Worm (Caenorhabditis elegans) whole organism, late embryonic: ENCODE measurements around the gene M01B2.13.
"Not testable (repeated sequence)": the region's sequence is repeated elsewhere in the genome, so short reads cannot be mapped to it uniquely, and the experiment has no call there.

Experiments used
- C38D4.7 ChIP-seq: fragments of 200-800 bp; sonication (Bioruptor generic); optimal IDR thresholded peaks from 2 replicates; lab custom pipeline; 2018; ENCODE audit warnings: mild to moderate bottlenecking, missing genetic modification characterization, moderate library complexity, missing compliant biosample characterization
- K02D7.2 ChIP-seq: sonication (generic microtip); optimal IDR thresholded peaks from 2 replicates; lab custom pipeline; 2017; ENCODE audit warnings: mild to moderate bottlenecking, missing genetic modification characterization, missing compliant biosample characterization
- Y22D7AL.16 ChIP-seq: sonication (generic microtip); optimal IDR thresholded peaks from 2 replicates; lab custom pipeline; 2016; ENCODE audit warnings: missing genetic modification characterization, missing compliant biosample characterization
- ahr-1 ChIP-seq: sonication (generic microtip); optimal IDR thresholded peaks from 2 replicates; lab custom pipeline; 2016; ENCODE audit warnings: missing genetic modification characterization, missing compliant biosample characterization
- ceh-14 ChIP-seq: sonication (generic microtip); optimal IDR thresholded peaks from 2 replicates; lab custom pipeline; 2016; ENCODE audit warnings: missing genotype, missing genetic modification characterization, missing compliant biosample characterization
- ceh-18 ChIP-seq: sonication (generic microtip); optimal IDR thresholded peaks from 2 replicates; lab custom pipeline; 2016; ENCODE audit warnings: missing genetic modification characterization, missing compliant biosample characterization
- ceh-2 ChIP-seq: sonication (generic microtip); optimal IDR thresholded peaks from 2 replicates; lab custom pipeline; 2016; ENCODE audit warnings: missing genotype, missing genetic modification characterization, missing compliant biosample characterization
- ceh-22 ChIP-seq: sonication (generic microtip); optimal IDR thresholded peaks from 2 replicates; lab custom pipeline; 2017; ENCODE audit warnings: missing biosample characterization, missing genetic modification characterization
- ceh-45 ChIP-seq: fragments of 200-800 bp; sonication (Bioruptor generic); IDR thresholded peaks from 2 replicates; pipeline ENCODE4 v1.3.6; 2022; ENCODE audit warnings: missing genetic modification reagents, missing genetic modification characterization, missing compliant biosample characterization
- ceh-48 ChIP-seq: sonication (generic microtip); optimal IDR thresholded peaks from 2 replicates; lab custom pipeline; 2016; ENCODE audit warnings: missing genetic modification characterization, inconsistent platforms, missing compliant biosample characterization
- ceh-9 ChIP-seq: sonication (generic microtip); optimal IDR thresholded peaks from 2 replicates; lab custom pipeline; 2016; ENCODE audit warnings: mild to moderate bottlenecking, missing genetic modification characterization, inconsistent platforms, missing compliant biosample characterization
- che-1 ChIP-seq: sonication (generic microtip); optimal IDR thresholded peaks from 2 replicates; lab custom pipeline; 2016; ENCODE audit warnings: mild to moderate bottlenecking, missing genetic modification characterization, missing compliant biosample characterization
- dmd-4 ChIP-seq: sonication (generic microtip); optimal IDR thresholded peaks from 2 replicates; lab custom pipeline; 2016; ENCODE audit warnings: borderline replicate concordance, missing genetic modification characterization, missing compliant biosample characterization
- dve-1 ChIP-seq: sonication (generic microtip); optimal IDR thresholded peaks from 2 replicates; lab custom pipeline; 2017; ENCODE audit warnings: antibody characterized with exemption, mild to moderate bottlenecking, missing genetic modification characterization, missing compliant biosample characterization
- ets-4 ChIP-seq: sonication (generic microtip); optimal IDR thresholded peaks from 2 replicates; lab custom pipeline; 2016; ENCODE audit warnings: missing genetic modification characterization, missing compliant biosample characterization
- fkh-10 ChIP-seq: fragments of 150-350 bp; optimal IDR thresholded peaks from 2 replicates; lab custom pipeline; 2014; ENCODE audit warnings: missing biosample characterization, missing genetic modification reagents, missing genetic modification characterization
- gmeb-2 ChIP-seq: sonication (generic microtip); optimal IDR thresholded peaks from 2 replicates; lab custom pipeline; 2016; ENCODE audit warnings: missing genetic modification characterization, inconsistent platforms, missing compliant biosample characterization
- hlh-13 ChIP-seq: fragments of 200-800 bp; sonication (Bioruptor generic); optimal IDR thresholded peaks from 2 replicates; lab custom pipeline; 2018; ENCODE audit warnings: mild to moderate bottlenecking, missing genetic modification characterization, missing compliant biosample characterization
- hlh-15 ChIP-seq: sonication (generic microtip); optimal IDR thresholded peaks from 2 replicates; lab custom pipeline; 2016; ENCODE audit warnings: missing genetic modification characterization, missing compliant biosample characterization
- hlh-30 ChIP-seq: sonication (generic microtip); optimal IDR thresholded peaks from 2 replicates; lab custom pipeline; 2017; ENCODE audit warnings: antibody characterized with exemption, missing genetic modification characterization, missing compliant biosample characterization; ENCODE audit not compliant: insufficient read depth
- hlh-6 ChIP-seq: sonication (generic microtip); optimal IDR thresholded peaks from 2 replicates; lab custom pipeline; 2016; ENCODE audit warnings: missing genotype, missing genetic modification characterization, missing compliant biosample characterization
- lim-6 ChIP-seq: sonication (generic microtip); optimal IDR thresholded peaks from 2 replicates; lab custom pipeline; 2016; ENCODE audit warnings: missing genetic modification characterization, missing compliant biosample characterization
- madf-2 ChIP-seq: sonication (generic microtip); optimal IDR thresholded peaks from 2 replicates; lab custom pipeline; 2017; ENCODE audit warnings: missing genetic modification characterization, missing compliant biosample characterization
- mec-3 ChIP-seq: sonication (generic microtip); optimal IDR thresholded peaks from 2 replicates; lab custom pipeline; 2016; ENCODE audit warnings: borderline replicate concordance, missing genetic modification characterization, missing compliant biosample characterization
- nfya-1 ChIP-seq: sonication (generic microtip); optimal IDR thresholded peaks from 2 replicates; lab custom pipeline; 2017; ENCODE audit warnings: missing genetic modification characterization, mild to moderate bottlenecking, missing compliant biosample characterization, antibody characterized with exemption, moderate library complexity
- nhr-11 ChIP-seq: fragments of 150-350 bp; optimal IDR thresholded peaks from 2 replicates; lab custom pipeline; 2014; ENCODE audit warnings: missing biosample characterization, missing genetic modification characterization
- nhr-232 ChIP-seq: sonication (generic microtip); optimal IDR thresholded peaks from 2 replicates; lab custom pipeline; 2016; ENCODE audit warnings: missing genetic modification characterization, missing compliant biosample characterization
- npax-4 ChIP-seq: sonication (generic microtip); optimal IDR thresholded peaks from 2 replicates; lab custom pipeline; 2016; ENCODE audit warnings: missing genetic modification characterization, missing compliant biosample characterization
- pat-9 ChIP-seq: fragments of 200-800 bp; sonication (Bioruptor generic); optimal IDR thresholded peaks from 2 replicates; lab custom pipeline; 2018; ENCODE audit warnings: mild to moderate bottlenecking, missing genetic modification characterization, moderate library complexity, missing compliant biosample characterization
- pax-1 ChIP-seq: fragments of 150-350 bp; optimal IDR thresholded peaks from 2 replicates; lab custom pipeline; 2014; ENCODE audit warnings: missing biosample characterization, missing genetic modification characterization
- pha-2 ChIP-seq: sonication (generic microtip); optimal IDR thresholded peaks from 2 replicates; lab custom pipeline; 2017; ENCODE audit warnings: mild to moderate bottlenecking, missing genetic modification characterization, missing compliant biosample characterization
- sdc-2 ChIP-seq: sonication (generic microtip); optimal IDR thresholded peaks from 2 replicates; lab custom pipeline; 2016; ENCODE audit warnings: missing genotype, missing genetic modification characterization, missing compliant biosample characterization
- sox-2 ChIP-seq: fragments of 200-800 bp; sonication (Bioruptor generic); IDR thresholded peaks from 2 replicates; pipeline ENCODE4 v1.3.6; 2022; ENCODE audit warnings: missing genetic modification reagents, missing genetic modification characterization, missing compliant biosample characterization
- sox-4 ChIP-seq: sonication (generic microtip); optimal IDR thresholded peaks from 2 replicates; lab custom pipeline; 2017; ENCODE audit warnings: mild to moderate bottlenecking, missing genetic modification characterization, inconsistent platforms, missing compliant biosample characterization
- syd-9 ChIP-seq: sonication (generic microtip); optimal IDR thresholded peaks from 2 replicates; lab custom pipeline; 2016; ENCODE audit warnings: mild to moderate bottlenecking, missing genetic modification characterization, moderate library complexity, missing compliant biosample characterization
- zip-5 ChIP-seq: sonication (generic microtip); optimal IDR thresholded peaks from 2 replicates; lab custom pipeline; 2016; ENCODE audit warnings: missing genetic modification characterization, missing compliant biosample characterization
- ztf-16 ChIP-seq: sonication (generic microtip); optimal IDR thresholded peaks from 2 replicates; lab custom pipeline; 2017; ENCODE audit warnings: missing genetic modification characterization, missing compliant biosample characterization

M01B2.13 gene

DNA sequence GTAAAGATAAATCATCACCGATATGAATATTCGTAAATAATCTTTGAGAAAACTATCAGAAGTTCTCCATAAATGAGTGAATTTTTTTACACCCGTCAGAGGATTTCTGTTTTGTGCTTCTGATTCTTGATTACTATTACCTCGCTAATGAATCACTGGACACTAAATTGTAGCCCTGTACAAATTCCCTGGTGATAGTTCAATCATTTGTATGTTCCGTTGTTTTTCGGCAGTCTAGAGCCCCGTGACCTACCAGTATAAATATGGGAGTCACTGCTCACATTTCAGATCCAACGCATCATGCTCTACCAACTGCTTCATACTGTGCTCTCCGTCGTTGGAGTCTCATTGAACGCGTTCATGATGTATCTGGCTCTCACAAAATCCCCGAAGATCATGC, 15.4 kb downstream of the M01B2.13 start, which contains the start of gene srd-28:
Gene srd-28 (plus strand): TSS at position 301 of the 400 bp plus-strand sequence.
- TF ChIP-seq ceh-9, K02D7.2, zip-5 (tag; lab: Kevin White, UChicago): not testable (repeated sequence)

DNA sequence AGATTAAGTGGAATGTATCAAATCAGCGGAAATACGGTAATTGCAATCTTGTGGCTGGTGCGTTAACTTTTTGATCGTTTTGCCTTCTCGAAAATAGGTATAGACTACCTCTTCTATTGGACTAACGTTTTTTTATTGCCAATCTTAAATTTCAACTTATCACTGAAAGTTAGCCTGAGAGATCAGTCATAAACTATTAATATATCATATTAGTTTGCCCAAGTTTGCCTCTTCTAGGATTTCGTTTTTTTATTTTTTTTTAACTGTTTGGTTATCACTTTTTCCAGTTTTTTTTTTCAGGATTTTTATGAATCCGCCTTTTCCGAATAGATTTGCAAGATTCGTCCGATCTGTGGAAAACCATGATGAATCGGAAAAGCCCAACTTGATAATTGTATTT, 21.3 kb downstream of the M01B2.13 start, which contains the start of gene kin-30:
Gene kin-30 (plus strand): TSS at position 301 of the 400 bp plus-strand sequence.
- no peak for TF ChIP-seq ceh-2 (tag; lab: Kevin White, UChicago)
- no peak for TF ChIP-seq nfya-1
- TF ChIP-seq ahr-1 (tag; lab: Kevin White, UChicago), result no peak
- no peak for TF ChIP-seq npax-4 (tag; lab: Kevin White, UChicago)
- no peak for TF ChIP-seq fkh-10 (GFP tag; lab: Kevin White, UChicago)
- no peak for TF ChIP-seq sox-2 (GFP tag; lab: Robert Waterston, UW)
- no peak for TF ChIP-seq ceh-45 (GFP tag; lab: Robert Waterston, UW)
- TF ChIP-seq dve-1, result no peak
- no peak for TF ChIP-seq K02D7.2 (tag; lab: Kevin White, UChicago)
- no peak for TF ChIP-seq dmd-4 (tag; lab: Kevin White, UChicago)
- TF ChIP-seq pat-9, result no peak
- no peak for TF ChIP-seq ets-4 (tag; lab: Kevin White, UChicago)
- TF ChIP-seq hlh-13 (GFP tag; lab: Kevin White, UChicago), result no peak
- no peak for TF ChIP-seq madf-2 (tag; lab: Kevin White, UChicago)

DNA sequence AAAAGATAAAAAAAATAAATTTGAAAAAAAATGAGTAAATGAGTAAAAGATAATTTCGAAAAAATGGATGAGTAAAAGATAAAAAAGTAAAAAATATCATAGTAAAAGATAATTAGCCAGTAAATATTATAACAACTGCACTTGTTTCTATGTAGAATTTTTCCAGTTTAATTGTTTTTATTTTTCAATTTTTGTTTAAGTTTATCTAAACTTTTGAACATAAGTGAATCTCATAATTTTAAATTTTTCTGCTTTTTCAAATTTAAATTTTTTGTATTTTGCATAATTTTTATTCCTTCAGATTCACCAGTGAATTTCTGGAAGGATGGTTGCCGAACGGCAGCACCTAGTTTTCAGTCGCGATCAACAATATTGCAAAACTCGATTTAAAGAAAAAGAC, 24.5 kb downstream of the M01B2.13 start, which contains the start of gene chil-12:
Gene chil-12 (plus strand): TSS at position 301 of the 400 bp plus-strand sequence.
- TF ChIP-seq ceh-14 (no peak), pax-1 (tag; lab: Kevin White, UChicago) (no peak), ceh-48 (tag; lab: Kevin White, UChicago) (no peak), mec-3 (no peak), ets-4 (tag; lab: Kevin White, UChicago) (no peak), nhr-232 (tag; lab: Kevin White, UChicago) (no peak), pha-2 (tag; lab: Kevin White, UChicago) (no peak), C38D4.7 (GFP tag; lab: Kevin White, UChicago) (no peak)
- TF ChIP-seq, all 69 proteins: peak for 0

DNA sequence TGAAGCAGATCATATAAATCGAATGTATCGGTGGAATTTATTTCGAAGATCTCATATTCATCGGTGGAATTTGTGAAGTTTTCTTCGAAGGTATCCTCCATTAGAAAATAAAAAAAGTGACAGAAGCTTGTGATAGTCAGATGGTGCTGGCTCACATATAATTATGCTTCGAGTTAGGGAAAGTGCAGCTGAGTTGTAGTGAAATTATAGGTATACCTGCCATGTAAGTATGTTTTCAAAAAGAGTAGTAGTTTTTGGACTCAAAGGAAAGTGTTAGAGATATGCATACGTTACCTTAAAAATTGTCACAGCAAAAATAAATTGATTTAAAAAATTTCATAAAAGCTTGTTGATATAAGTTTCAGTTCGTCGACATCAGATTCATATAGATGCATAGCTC, 25.5 kb downstream of the M01B2.13 start, which contains the start of gene srw-11:
Gene srw-11 (minus strand): TSS at position 101 of the 400 bp plus-strand sequence.
- no peak for TF ChIP-seq hlh-6
- no peak for TF ChIP-seq dmd-4 (tag; lab: Kevin White, UChicago)
- no peak for TF ChIP-seq pat-9
- no peak for TF ChIP-seq sox-4 (tag; lab: Kevin White, UChicago)
- no peak for TF ChIP-seq lim-6 (tag; lab: Kevin White, UChicago)
- no peak for TF ChIP-seq ceh-18 (tag; lab: Kevin White, UChicago)
- no peak for TF ChIP-seq zip-5 (tag; lab: Kevin White, UChicago)
- no peak for TF ChIP-seq ceh-22 (tag; lab: Kevin White, UChicago)
- no peak for TF ChIP-seq ceh-14
- no peak for TF ChIP-seq ceh-45 (GFP tag; lab: Robert Waterston, UW)
- TF ChIP-seq Y22D7AL.16 (tag; lab: Kevin White, UChicago), result no peak
- no peak for TF ChIP-seq pha-2 (tag; lab: Kevin White, UChicago)
- no peak for TF ChIP-seq syd-9
- TF ChIP-seq hlh-30, result no peak
- TF ChIP-seq nhr-11, result no peak
- TF ChIP-seq ceh-2 (tag; lab: Kevin White, UChicago), result no peak
- no peak for TF ChIP-seq hlh-15 (tag; lab: Kevin White, UChicago)
- TF ChIP-seq ceh-48 (tag; lab: Kevin White, UChicago), result no peak
- TF ChIP-seq dve-1, result no peak

DNA sequence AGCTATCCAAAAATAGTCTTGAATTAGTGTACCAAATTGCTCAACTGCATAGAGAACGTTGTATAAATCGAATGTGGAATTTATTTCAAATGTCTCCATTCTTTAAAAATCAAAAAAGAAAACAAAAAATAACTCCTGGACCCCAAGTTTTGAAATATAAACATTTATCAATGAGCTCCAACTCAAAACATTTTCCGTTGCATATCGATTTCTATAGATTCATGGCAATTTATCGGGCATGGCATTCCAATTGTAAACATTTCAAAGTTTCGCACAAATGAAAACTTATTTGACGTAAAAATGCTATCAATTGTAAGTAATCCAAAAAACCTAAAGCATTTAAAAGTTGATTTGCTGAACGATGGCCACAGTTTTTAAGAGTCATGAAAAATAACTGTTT, 27.2 kb downstream of the M01B2.13 start, which contains the start of gene srw-12:
Gene srw-12 (minus strand): TSS at position 101 of the 400 bp plus-strand sequence.
- no peak for TF ChIP-seq nhr-232 (tag; lab: Kevin White, UChicago)
- no peak for TF ChIP-seq sdc-2 (tag; lab: Kevin White, UChicago)
- no peak for TF ChIP-seq madf-2 (tag; lab: Kevin White, UChicago)
- TF ChIP-seq sox-2 (GFP tag; lab: Robert Waterston, UW), result no peak
- TF ChIP-seq mec-3, result no peak
- no peak for TF ChIP-seq ceh-9 (tag; lab: Kevin White, UChicago)
- TF ChIP-seq ceh-14, result no peak
- TF ChIP-seq nhr-11, result no peak
- no peak for TF ChIP-seq fkh-10 (GFP tag; lab: Kevin White, UChicago)
- TF ChIP-seq gmeb-2 (tag; lab: Kevin White, UChicago), result no peak
- TF ChIP-seq ceh-18 (tag; lab: Kevin White, UChicago), result no peak
- TF ChIP-seq dve-1, result no peak
- TF ChIP-seq ztf-16 (tag; lab: Kevin White, UChicago), result no peak
- TF ChIP-seq che-1 (tag; lab: Kevin White, UChicago), result no peak
- no peak for TF ChIP-seq hlh-13 (GFP tag; lab: Kevin White, UChicago)
